Fruit fly (Drosophila melanogaster) whole organism, adult: ENCODE measurements around the gene CG5070.

ENCODE experiments used
- CG14711 ChIP-seq: fragments of 200-800 bp; sonication (Bioruptor generic); optimal IDR thresholded peaks from 2 replicates; lab custom pipeline; 2018; ENCODE audit warnings: missing biosample characterization, mild to moderate bottlenecking, missing genetic modification characterization, moderate library complexity
- CG1620 ChIP-seq: fragments of 200-800 bp; sonication (Bioruptor generic); optimal IDR thresholded peaks from 2 replicates; lab custom pipeline; 2016; ENCODE audit warnings: missing biosample characterization, missing genetic modification characterization
- CG33017 ChIP-seq: fragments of 200-800 bp; sonication (Bioruptor generic); optimal IDR thresholded peaks from 2 replicates; lab custom pipeline; 2018; ENCODE audit warnings: missing biosample characterization, mild to moderate bottlenecking, missing genetic modification characterization, moderate library complexity
- CG5204 ChIP-seq: fragments of 200-800 bp; sonication (Bioruptor generic); optimal IDR thresholded peaks from 2 replicates; lab custom pipeline; 2016; ENCODE audit warnings: missing biosample characterization, missing genetic modification characterization
- CG7045 ChIP-seq: fragments of 200-800 bp; sonication (Bioruptor generic); optimal IDR thresholded peaks from 2 replicates; lab custom pipeline; 2017; ENCODE audit warnings: missing biosample characterization, mild to moderate bottlenecking, missing genetic modification characterization
- CG7101 ChIP-seq: fragments of 200-800 bp; sonication (Bioruptor generic); optimal IDR thresholded peaks from 2 replicates; lab custom pipeline; 2018; ENCODE audit warnings: missing biosample characterization, mild to moderate bottlenecking, missing genetic modification characterization, moderate library complexity
- Hr96 ChIP-seq: fragments of 200-800 bp; sonication (Bioruptor generic); optimal IDR thresholded peaks from 2 replicates; lab custom pipeline; 2016; ENCODE audit warnings: missing biosample characterization, missing genetic modification characterization
- bab1 ChIP-seq: fragments of 200-800 bp; sonication (Bioruptor generic); optimal IDR thresholded peaks from 3 replicates; lab custom pipeline; 2019; ENCODE audit warnings: missing biosample characterization, mild to moderate bottlenecking, missing genetic modification characterization, moderate library complexity
- cic ChIP-seq: fragments of 200-800 bp; sonication (Bioruptor generic); optimal IDR thresholded peaks from 2 replicates; lab custom pipeline; 2017; ENCODE audit warnings: missing biosample characterization, mild to moderate bottlenecking, missing genetic modification characterization, moderate library complexity
- kay ChIP-seq: fragments of 200-800 bp; sonication (Bioruptor generic); peaks from one replicate; lab custom pipeline; 2016; ENCODE audit warnings: missing biosample characterization, missing genetic modification characterization, borderline replicate concordance
- tj ChIP-seq: fragments of 200-800 bp; sonication (Bioruptor generic); optimal IDR thresholded peaks from 3 replicates; lab custom pipeline; 2017; ENCODE audit warnings: missing biosample characterization, mild to moderate bottlenecking, missing genetic modification characterization, moderate library complexity
- toe ChIP-seq: fragments of 200-800 bp; sonication (Bioruptor generic); optimal IDR thresholded peaks from 2 replicates; lab custom pipeline; 2016; ENCODE audit warnings: missing biosample characterization, missing genetic modification characterization

DNA sequence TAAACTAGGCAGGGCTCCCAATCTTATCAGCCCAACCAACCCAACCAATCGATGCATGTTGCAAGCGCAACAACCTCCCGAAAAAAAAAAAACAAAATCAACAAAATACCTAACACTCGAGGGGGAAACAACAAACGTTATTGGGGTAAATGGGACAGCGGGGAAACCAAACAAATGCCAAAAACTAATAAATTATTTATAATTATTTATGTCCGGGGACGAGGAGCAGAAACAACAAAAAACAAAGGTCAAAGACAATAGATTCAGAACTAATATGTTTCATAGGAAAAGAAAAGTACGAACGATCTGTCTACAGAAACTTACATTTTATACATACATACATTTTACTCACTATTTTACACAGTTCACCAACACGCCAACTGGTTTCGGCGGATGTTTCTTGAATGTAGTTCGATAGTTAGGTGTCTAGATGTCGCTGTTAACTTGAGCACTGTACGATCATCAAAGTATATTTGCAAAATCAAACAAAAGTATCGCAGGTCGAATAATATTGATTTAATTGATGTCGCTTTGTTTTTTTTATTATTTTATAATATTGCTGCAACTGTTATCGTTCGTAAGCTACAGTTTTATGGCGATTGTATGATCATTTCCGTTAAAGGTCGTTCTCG, 27.2 kb upstream of the CG5070 start:
- TF ChIP-seq CG7045 (no peak), CG1620 (peak; percentile 58), cic (GFP tag; lab: Kevin White, UChicago) (no peak), kay (no peak), CG33017 (tag; lab: Kevin White, UChicago) (no peak), Hr96 (GFP tag; lab: Kevin White, UChicago) (peak; percentile 54), CG5204 (GFP tag; lab: Kevin White, UChicago) (no peak), toe (GFP tag; lab: Kevin White, UChicago) (no peak), tj (GFP tag; lab: Kevin White, UChicago) (no peak), CG14711 (tag; lab: Kevin White, UChicago) (no peak), bab1 (GFP tag; lab: Kevin White, UChicago) (peak; percentile 53), CG7101 (tag; lab: Kevin White, UChicago) (peak; percentile 44)
